Fruit fly (Drosophila melanogaster): Measurements from ENCODE around the gene Ada1-1.

DNA sequence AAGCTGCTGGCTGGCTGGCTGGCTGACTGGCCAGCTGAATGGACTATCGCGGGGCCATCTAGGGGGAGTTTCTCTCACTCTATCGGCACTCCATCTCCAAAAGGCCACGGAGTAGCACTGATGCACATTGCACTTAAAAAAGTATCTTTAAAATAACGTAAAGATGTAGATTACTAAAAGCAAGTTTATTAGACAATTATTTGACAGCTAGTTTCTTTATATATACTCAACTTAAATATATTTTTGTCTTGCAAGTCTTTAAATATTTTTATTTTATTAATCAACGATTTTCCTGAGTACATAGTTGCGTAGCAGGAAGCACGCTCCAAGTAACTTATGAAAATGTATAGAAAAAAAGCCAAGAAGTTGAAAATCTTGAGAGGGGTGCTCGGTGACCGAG is 19.7 kb upstream of the Ada1-1 start:
- TF ChIP-seq kay (GFP tag; ENCODE audit: borderline replicate concordance) (no peak), Mnt (GFP tag; optimal IDR thresholded peaks at IDR 0.05) (no peak), CG1620 (GFP tag; optimal IDR thresholded peaks at IDR 0.05) (no peak), pad (GFP tag; optimal IDR thresholded peaks at IDR 0.05) (no peak), Clk (GFP tag; optimal IDR thresholded peaks at IDR 0.05) (no peak), cic (GFP tag; optimal IDR thresholded peaks at IDR 0.05) (no peak), tj (GFP tag; optimal IDR thresholded peaks at IDR 0.05) (no peak), CG7045 (GFP tag; optimal IDR thresholded peaks at IDR 0.05) (no peak), Crg-1 (GFP tag; optimal IDR thresholded peaks at IDR 0.05) (no peak), cnc (optimal IDR thresholded peaks at IDR 0.05) (no peak), CG12768 (GFP tag; optimal IDR thresholded peaks at IDR 0.05) (no peak), CG11617 (GFP tag; optimal IDR thresholded peaks at IDR 0.05) (no peak)
